Worm (Caenorhabditis elegans): ENCODE measurements around the gene C08H9.15.
A peak's percentile ranks its signal among the peaks of the same experiment; 100 is the strongest.

The C08H9.15 gene

ce11 chrII:9891031-9891689 is 10.2 kb downstream of the C08H9.15 start, which contains the start of gene vgln-1:
Gene vgln-1 (minus strand): TSS chrII:9891081.
- TF ChIP-seq madf-2 (tag; optimal IDR thresholded peaks at IDR 0.05) (no peak), F13H6.1 (tag; optimal IDR thresholded peaks at IDR 0.05) (no peak), ceh-9 (tag; optimal IDR thresholded peaks at IDR 0.05) (no peak), hlh-6 (tag; optimal IDR thresholded peaks at IDR 0.05) (no peak), unc-3 (GFP tag; conservative IDR thresholded peaks at IDR 0.05) (no peak), unc-3 (tag; optimal IDR thresholded peaks at IDR 0.05) (no peak)

DNA sequence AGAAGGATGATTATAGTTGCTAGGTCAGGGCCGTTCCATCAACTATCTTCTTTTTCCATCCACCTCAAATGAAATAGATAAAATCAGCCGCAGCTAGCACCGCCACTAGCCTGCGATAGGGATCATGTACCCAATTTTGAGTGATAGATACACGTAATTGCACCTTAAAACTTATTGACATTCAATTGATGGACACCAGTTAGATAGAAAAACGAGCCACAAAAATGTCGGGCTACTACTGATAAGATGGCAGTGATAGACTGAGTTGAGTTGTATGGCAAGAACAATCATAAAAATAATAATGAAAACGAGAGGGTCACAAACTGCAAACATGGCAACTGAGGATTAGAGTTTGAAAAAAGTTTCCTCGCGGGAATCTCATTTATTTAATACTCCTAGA is 10.8 kb downstream of the C08H9.15 start:
- TF ChIP-seq elt-2 (tag; optimal IDR thresholded peaks at IDR 0.05): peak; percentile 81
- TF ChIP-seq fax-1 (tag; optimal IDR thresholded peaks at IDR 0.05): no peak
- no peak for TF ChIP-seq sdc-2 (tag; optimal IDR thresholded peaks at IDR 0.05)
- no peak for TF ChIP-seq fkh-6 (tag; optimal IDR thresholded peaks at IDR 0.05)

ce11 chrII:9892409-9892808 is 11.4 kb downstream of the C08H9.15 start, which contains the start of gene C08H9.16:
Gene C08H9.16 (plus strand): TSS chrII:9892778.
- TF ChIP-seq nfya-1 (tag; optimal IDR thresholded peaks at IDR 0.05) (peak; percentile 73), ets-4 (tag; optimal IDR thresholded peaks at IDR 0.05) (no peak), gmeb-2 (tag; optimal IDR thresholded peaks at IDR 0.05) (no peak), unc-42 (tag; optimal IDR thresholded peaks at IDR 0.05) (peak; percentile 33), zip-5 (tag; optimal IDR thresholded peaks at IDR 0.05) (no peak), ceh-19 (GFP tag; optimal IDR thresholded peaks at IDR 0.05) (no peak)

ce11 chrII:9894435-9894834 is 13.4 kb downstream of the C08H9.15 start, which contains the start of gene F26C11.1:
Gene F26C11.1 (plus strand): TSS chrII:9894735.
- TF ChIP-seq pha-4 (tag; optimal IDR thresholded peaks at IDR 0.05) (no peak), nhr-11 (tag; optimal IDR thresholded peaks at IDR 0.05) (no peak), sox-2 (GFP tag; IDR thresholded peaks at IDR 0.05) (no peak), syd-9 (tag; optimal IDR thresholded peaks at IDR 0.05) (no peak), eyg-1 (tag; optimal IDR thresholded peaks at IDR 0.05) (no peak), ceh-48 (tag; optimal IDR thresholded peaks at IDR 0.05) (no peak), pros-1 (tag; optimal IDR thresholded peaks at IDR 0.05) (no peak), sdc-2 (tag; optimal IDR thresholded peaks at IDR 0.05) (no peak), hlh-8 (tag; optimal IDR thresholded peaks at IDR 0.05) (no peak), ceh-19 (GFP tag; optimal IDR thresholded peaks at IDR 0.05) (no peak), fkh-10 (GFP tag; optimal IDR thresholded peaks at IDR 0.05) (no peak)

DNA sequence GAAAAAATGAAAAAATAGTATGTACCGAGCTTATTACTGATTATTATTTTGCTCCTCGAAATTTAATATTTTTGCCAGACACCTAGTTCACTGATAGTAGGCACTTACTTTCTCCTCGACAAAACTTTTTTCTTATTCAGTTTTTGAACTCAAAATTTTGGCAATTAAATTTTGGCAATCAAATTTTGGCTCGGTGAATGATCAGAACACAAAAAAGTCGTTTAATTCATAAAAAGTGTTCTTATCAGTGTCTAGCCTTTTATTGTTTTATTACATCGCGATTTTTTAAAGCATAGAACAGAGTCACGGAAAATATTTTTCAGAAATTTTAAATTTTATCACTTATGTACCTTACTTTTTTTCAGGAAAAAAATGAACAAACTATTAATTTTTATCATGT is 14.2 kb downstream of the C08H9.15 start:
- TF ChIP-seq pax-1 (tag; optimal IDR thresholded peaks at IDR 0.05): no peak
- no peak for TF ChIP-seq fax-1 (tag; optimal IDR thresholded peaks at IDR 0.05)
- no peak for TF ChIP-seq fkh-10 (GFP tag; optimal IDR thresholded peaks at IDR 0.05)
- TF ChIP-seq ceh-19 (GFP tag; optimal IDR thresholded peaks at IDR 0.05): no peak
- TF ChIP-seq ceh-2 (tag; optimal IDR thresholded peaks at IDR 0.05): no peak
- TF ChIP-seq F13H6.1 (tag; optimal IDR thresholded peaks at IDR 0.05): no peak

- TF ChIP-seq nhr-11 (tag; optimal IDR thresholded peaks at IDR 0.05) (no peak), pax-1 (tag; optimal IDR thresholded peaks at IDR 0.05) (no peak), ceh-18 (tag; optimal IDR thresholded peaks at IDR 0.05) (no peak), gmeb-2 (tag; optimal IDR thresholded peaks at IDR 0.05) (no peak), ceh-31 (tag; optimal IDR thresholded peaks at IDR 0.05) (no peak), pqm-1 (tag; optimal IDR thresholded peaks at IDR 0.05) (no peak), sox-2 (GFP tag; IDR thresholded peaks at IDR 0.05) (no peak), ceh-45 (GFP tag; IDR thresholded peaks at IDR 0.05) (no peak), lim-6 (tag; optimal IDR thresholded peaks at IDR 0.05) (no peak), sdc-2 (tag; optimal IDR thresholded peaks at IDR 0.05) (no peak), unc-55 (GFP tag; optimal IDR thresholded peaks at IDR 0.05) (no peak), npax-4 (tag; optimal IDR thresholded peaks at IDR 0.05) (no peak)
Measured at ce11 chrII:9898744-9899143, 17.8 kb downstream of the C08H9.15 start.
